Worm (Caenorhabditis elegans): ENCODE results near the gene E02H1.6.

DNA sequence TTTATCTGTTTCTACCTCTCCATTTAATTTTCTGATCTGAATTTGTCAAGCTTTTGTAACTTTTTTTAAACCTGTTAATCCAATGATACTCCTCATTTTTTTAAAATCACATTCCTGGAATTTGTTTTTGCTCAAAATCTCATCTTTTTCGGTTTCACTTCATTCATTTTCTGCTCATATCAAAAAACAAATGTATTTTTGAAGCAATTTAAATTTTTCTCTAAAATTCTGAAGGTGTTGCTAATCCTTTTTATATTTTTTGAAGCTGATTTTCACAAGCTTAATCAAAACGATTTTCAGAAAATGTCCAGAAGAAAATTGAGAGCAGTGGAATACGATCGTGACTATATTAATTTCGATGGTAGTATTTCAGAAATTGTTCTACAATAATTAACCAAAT lies 1.6 kb upstream of the E02H1.6 start, which contains the start of gene E02H1.5:
- no peak for TF ChIP-seq ceh-36 (tag; optimal IDR thresholded peaks at IDR 0.05)
- TF ChIP-seq ama-1 (optimal IDR thresholded peaks at IDR 0.05), result no peak
- TF ChIP-seq pes-1 (GFP tag; IDR thresholded peaks at IDR 0.05), result no peak
- TF ChIP-seq hmg-4 (GFP tag; optimal IDR thresholded peaks at IDR 0.05), result no peak
- no peak for TF ChIP-seq tra-4 (tag; optimal IDR thresholded peaks at IDR 0.05)
- TF ChIP-seq tbx-11 (GFP tag; IDR thresholded peaks at IDR 0.05), result no peak
- no peak for TF ChIP-seq sea-1 (GFP tag; conservative IDR thresholded peaks at IDR 0.05)
- no peak for TF ChIP-seq flt-1 (GFP tag; IDR thresholded peaks at IDR 0.05)
- TF ChIP-seq ceh-13 (GFP tag; optimal IDR thresholded peaks at IDR 0.05), result no peak
